Worm (Caenorhabditis elegans): ENCODE measurements around the gene glr-8.

DNA sequence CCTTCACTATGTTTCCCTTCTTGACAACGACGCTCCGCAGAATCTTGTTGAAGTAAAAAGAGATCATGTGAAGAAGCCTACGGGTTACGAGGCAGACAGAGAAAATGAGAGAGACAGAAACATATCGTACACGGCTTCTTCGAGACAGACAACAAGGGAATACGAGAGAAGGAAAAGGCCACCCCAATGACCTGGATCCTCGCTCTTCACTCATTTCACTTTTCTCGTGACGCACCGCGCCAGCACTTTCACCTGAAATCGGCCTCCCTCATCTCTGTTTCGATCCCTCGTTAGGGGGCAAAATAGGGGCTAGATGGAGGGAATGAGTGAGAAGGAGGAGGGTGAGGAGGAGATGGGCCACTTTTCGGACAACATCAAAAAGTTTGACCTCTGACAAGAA is 9.5 kb downstream of the glr-8 start:
- TF ChIP-seq ceh-40 (GFP tag; IDR thresholded peaks at IDR 0.05): no peak
- TF ChIP-seq T26A5.8 (tag; optimal IDR thresholded peaks at IDR 0.05): no peak
- no peak for TF ChIP-seq ama-1 (optimal IDR thresholded peaks at IDR 0.05)
- no peak for TF ChIP-seq ama-1 (GFP tag; optimal IDR thresholded peaks at IDR 0.05)
- no peak for TF ChIP-seq zfh-2 (GFP tag; conservative IDR thresholded peaks at IDR 0.05)
- no peak for TF ChIP-seq sdz-38 (tag; optimal IDR thresholded peaks at IDR 0.05)
- TF ChIP-seq unc-62 (GFP tag; optimal IDR thresholded peaks at IDR 0.05): no peak
- TF ChIP-seq pha-4 (tag; optimal IDR thresholded peaks at IDR 0.05): no peak
- no peak for TF ChIP-seq F49E8.2 (tag; optimal IDR thresholded peaks at IDR 0.05; ENCODE audit: insufficient read depth)
- no peak for TF ChIP-seq let-526 (GFP tag; IDR thresholded peaks at IDR 0.05)
- no peak for TF ChIP-seq hmg-20 (GFP tag; IDR thresholded peaks at IDR 0.05)
- no peak for TF ChIP-seq ceh-27 (GFP tag; optimal IDR thresholded peaks at IDR 0.05)
- TF ChIP-seq F55B11.4 (tag; optimal IDR thresholded peaks at IDR 0.05; ENCODE audit: borderline replicate concordance, insufficient read depth): no peak
- no peak for TF ChIP-seq B0336.3 (GFP tag; IDR thresholded peaks at IDR 0.05)
